Worm (Caenorhabditis elegans): ENCODE data around the gene tgn-38.

tgn-38 gene

DNA sequence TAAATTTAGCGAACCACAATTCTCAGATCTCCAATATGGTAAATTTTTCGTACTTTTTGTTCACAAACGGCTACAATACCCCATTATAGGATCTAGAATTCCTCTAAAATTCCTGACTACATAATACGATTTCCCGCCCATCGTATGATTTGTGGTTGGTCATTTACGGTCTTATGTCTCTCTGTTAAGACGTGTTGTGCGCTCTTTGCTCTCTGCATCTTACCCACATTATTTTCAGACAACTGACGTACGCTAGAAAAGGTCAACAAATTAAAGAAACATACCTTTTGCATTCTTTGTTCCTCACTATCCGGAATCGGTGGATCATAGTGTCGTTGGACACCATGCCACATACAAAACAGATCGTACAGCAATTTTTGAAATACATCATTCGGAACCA, 14.1 kb upstream of the tgn-38 start:
- TF ChIP-seq tbx-8 (GFP tag; optimal IDR thresholded peaks at IDR 0.05) (no peak), nhr-12 (tag; optimal IDR thresholded peaks at IDR 0.05) (no peak), nhr-2 (tag; optimal IDR thresholded peaks at IDR 0.05) (no peak), unc-120 (tag; optimal IDR thresholded peaks at IDR 0.05; ENCODE audit: poor library complexity, severe bottlenecking) (no peak), elt-1 (tag; optimal IDR thresholded peaks at IDR 0.05; ENCODE audit: borderline replicate concordance, insufficient read depth) (no peak), sem-2 (GFP tag; optimal IDR thresholded peaks at IDR 0.05) (no peak), bed-3 (GFP tag; optimal IDR thresholded peaks at IDR 0.05) (no peak), ham-2 (GFP tag; optimal IDR thresholded peaks at IDR 0.05) (no peak), ceh-39 (tag; optimal IDR thresholded peaks at IDR 0.05) (no peak), elt-3 (tag; optimal IDR thresholded peaks at IDR 0.05) (no peak), drap-1 (GFP tag; optimal IDR thresholded peaks at IDR 0.05) (no peak), nhr-28 (tag; optimal IDR thresholded peaks at IDR 0.05) (no peak), unc-39 (tag; optimal IDR thresholded peaks at IDR 0.05) (no peak), hlh-1 (tag; optimal IDR thresholded peaks at IDR 0.05) (no peak), nhr-76 (tag; optimal IDR thresholded peaks at IDR 0.05) (no peak), zip-8 (tag; optimal IDR thresholded peaks at IDR 0.05) (no peak), cnd-1 (tag; optimal IDR thresholded peaks at IDR 0.05) (no peak), pha-4 (tag; optimal IDR thresholded peaks at IDR 0.05) (no peak), lin-13 (tag; optimal IDR thresholded peaks at IDR 0.05) (no peak), ces-1 (GFP tag; optimal IDR thresholded peaks at IDR 0.05) (no peak)

DNA sequence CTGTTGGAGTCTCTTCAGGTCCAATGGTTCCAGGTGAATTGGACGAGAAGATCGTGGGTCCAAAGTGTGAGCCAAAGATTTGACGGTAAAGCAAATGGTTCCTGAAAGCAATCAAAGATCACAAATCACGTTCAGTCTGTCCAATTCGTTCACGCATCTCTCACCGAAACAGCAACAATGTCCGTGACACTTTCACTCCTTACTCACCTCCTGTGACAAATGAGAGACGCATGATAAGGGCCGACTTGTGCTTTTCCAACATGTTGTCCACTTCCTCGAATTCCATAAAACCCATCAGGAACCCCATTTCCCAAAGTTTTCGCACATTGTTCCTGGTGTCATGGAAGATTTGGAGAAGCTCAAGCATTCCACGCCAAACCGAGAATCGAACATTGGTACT, 11.5 kb upstream of the tgn-38 start:
- no peak for TF ChIP-seq elt-3 (tag; optimal IDR thresholded peaks at IDR 0.05)
- TF ChIP-seq tbx-8 (GFP tag; optimal IDR thresholded peaks at IDR 0.05), result no peak

DNA sequence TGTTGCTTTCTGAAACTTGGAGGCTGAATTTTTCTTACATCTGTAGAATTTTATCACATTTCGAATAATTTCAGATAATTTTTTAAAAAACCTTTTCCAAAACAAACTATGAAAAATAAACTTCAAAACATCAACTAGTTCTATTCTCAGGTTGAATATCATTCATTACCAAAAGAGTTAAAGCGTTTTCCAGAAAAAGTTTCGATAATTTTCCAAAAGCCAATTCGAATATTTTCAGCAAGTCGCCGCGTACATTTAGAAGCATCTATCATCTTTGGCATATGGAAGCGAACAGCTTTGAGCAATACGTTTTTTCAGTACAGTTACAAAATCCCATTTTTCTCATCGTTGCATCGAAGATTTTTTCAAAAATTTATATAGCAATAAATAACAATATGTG, 8.0 kb upstream of the tgn-38 start:
- TF ChIP-seq blmp-1 (tag; optimal IDR thresholded peaks at IDR 0.05) (no peak), elt-3 (tag; optimal IDR thresholded peaks at IDR 0.05) (no peak), unc-62 (GFP tag; optimal IDR thresholded peaks at IDR 0.05) (no peak), unc-120 (tag; optimal IDR thresholded peaks at IDR 0.05; ENCODE audit: poor library complexity, severe bottlenecking) (no peak), mep-1 (tag; optimal IDR thresholded peaks at IDR 0.05) (no peak), drap-1 (GFP tag; optimal IDR thresholded peaks at IDR 0.05) (no peak), lsy-2 (tag; optimal IDR thresholded peaks at IDR 0.05) (no peak), flh-1 (GFP tag; optimal IDR thresholded peaks at IDR 0.05) (no peak), bed-3 (GFP tag; optimal IDR thresholded peaks at IDR 0.05) (no peak), lin-32 (GFP tag; optimal IDR thresholded peaks at IDR 0.05) (no peak), sptf-1 (tag; optimal IDR thresholded peaks at IDR 0.05) (no peak), ceh-83 (GFP tag; optimal IDR thresholded peaks at IDR 0.05) (no peak), lin-13 (tag; optimal IDR thresholded peaks at IDR 0.05) (no peak), nhr-12 (tag; optimal IDR thresholded peaks at IDR 0.05) (no peak), ztf-11 (tag; optimal IDR thresholded peaks at IDR 0.05) (no peak), ceh-43 (GFP tag; optimal IDR thresholded peaks at IDR 0.05) (no peak), nhr-28 (tag; optimal IDR thresholded peaks at IDR 0.05) (no peak), mab-5 (tag; optimal IDR thresholded peaks at IDR 0.05) (no peak), tbx-8 (GFP tag; optimal IDR thresholded peaks at IDR 0.05) (no peak), ceh-39 (tag; optimal IDR thresholded peaks at IDR 0.05) (no peak)

DNA sequence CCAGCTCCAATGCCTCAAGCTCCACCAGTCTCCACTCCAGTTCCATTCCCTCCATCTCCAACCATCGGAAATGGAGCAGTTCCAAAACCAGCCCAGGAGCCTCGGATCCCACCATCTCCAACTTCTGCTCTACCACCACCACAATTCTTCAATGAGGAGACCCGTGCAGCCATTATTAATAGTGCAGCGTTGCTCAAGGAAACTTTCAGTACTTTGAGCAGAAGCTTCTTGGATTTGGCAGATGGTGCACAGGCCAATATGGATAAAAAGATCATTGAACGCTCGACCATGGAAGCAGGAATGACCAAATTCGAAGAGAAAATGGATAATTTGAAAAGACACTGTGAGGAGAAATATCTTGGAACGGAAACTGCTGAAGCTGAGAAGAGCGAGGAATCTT, 6.4 kb upstream of the tgn-38 start:
- TF ChIP-seq unc-120 (tag; optimal IDR thresholded peaks at IDR 0.05; ENCODE audit: poor library complexity, severe bottlenecking) (no peak), ceh-43 (GFP tag; optimal IDR thresholded peaks at IDR 0.05) (no peak), bed-3 (GFP tag; optimal IDR thresholded peaks at IDR 0.05) (no peak), ces-1 (GFP tag; optimal IDR thresholded peaks at IDR 0.05) (no peak), mls-2 (tag; optimal IDR thresholded peaks at IDR 0.05) (no peak), flh-1 (GFP tag; optimal IDR thresholded peaks at IDR 0.05) (no peak)

DNA sequence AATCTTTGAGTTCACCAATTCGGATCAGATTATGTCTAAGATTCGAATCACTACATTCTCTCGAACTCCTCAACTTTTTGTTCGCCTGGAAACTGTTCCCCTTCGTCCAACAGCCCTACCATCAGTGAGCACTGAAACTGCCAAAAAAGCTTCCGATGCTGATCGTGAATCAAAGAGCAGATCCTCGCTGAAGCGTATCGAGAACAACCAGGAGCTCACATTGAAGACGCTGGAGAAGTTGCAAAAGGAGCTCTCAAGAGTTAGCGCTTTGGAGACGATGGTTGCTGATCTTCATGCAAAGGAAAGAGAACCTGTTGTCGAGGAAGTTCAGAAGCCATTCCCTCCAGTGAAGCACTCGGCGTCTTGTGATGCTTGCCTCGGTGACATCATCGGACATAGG, 5.8 kb upstream of the tgn-38 start:
- TF ChIP-seq ces-1 (GFP tag; optimal IDR thresholded peaks at IDR 0.05) (no peak), lin-32 (GFP tag; optimal IDR thresholded peaks at IDR 0.05) (no peak), cnd-1 (tag; optimal IDR thresholded peaks at IDR 0.05) (no peak), nhr-76 (tag; optimal IDR thresholded peaks at IDR 0.05) (no peak), sptf-1 (tag; optimal IDR thresholded peaks at IDR 0.05) (no peak), unc-39 (tag; optimal IDR thresholded peaks at IDR 0.05) (no peak), blmp-1 (tag; optimal IDR thresholded peaks at IDR 0.05) (no peak), nhr-12 (tag; optimal IDR thresholded peaks at IDR 0.05) (no peak), mep-1 (tag; optimal IDR thresholded peaks at IDR 0.05) (no peak), nhr-237 (tag; optimal IDR thresholded peaks at IDR 0.05) (no peak)
